Fruit fly (Drosophila melanogaster) whole organism, pupa: Measurements from ENCODE around the gene Oseg1.
A peak's percentile ranks its signal among the peaks of the same experiment; 100 is the strongest.

Experiments
- CG12605 ChIP-seq: fragments of 200-800 bp; sonication (Bioruptor generic); IDR thresholded peaks from 2 replicates; pipeline ENCODE4 v1.3.6; 2022; ENCODE audit warnings: missing biosample characterization, missing genetic modification characterization
- CG13204 ChIP-seq: fragments of 200-800 bp; sonication (Bioruptor generic); optimal IDR thresholded peaks from 2 replicates; lab custom pipeline; 2018; ENCODE audit warnings: missing biosample characterization, mild to moderate bottlenecking, missing genetic modification characterization, moderate library complexity
- CG14655 ChIP-seq: fragments of 200-800 bp; sonication (Bioruptor generic); optimal IDR thresholded peaks from 3 replicates; lab custom pipeline; 2017; ENCODE audit warnings: mild to moderate bottlenecking, missing biosample characterization, missing genetic modification reagents, missing genetic modification characterization
- EcR ChIP-seq: fragments of 200-800 bp; sonication (Bioruptor generic); optimal IDR thresholded peaks from 3 replicates; lab custom pipeline; 2019; ENCODE audit warnings: missing biosample characterization, missing genetic modification characterization, mild to moderate bottlenecking, moderate library complexity, missing genetic modification reagents
- Ets98B ChIP-seq: fragments of 200-800 bp; sonication (Bioruptor generic); IDR thresholded peaks from 2 replicates; pipeline ENCODE4 v1.3.6; 2022; ENCODE audit warnings: missing biosample characterization, missing genetic modification characterization

- TF ChIP-seq Ets98B (GFP tag; lab: Robert Waterston, UW) (peak; percentile 33; the same call in 1 of the 2 replicates), CG14655 (GFP tag; lab: Kevin White, UChicago) (peak; percentile 40), CG12605 (GFP tag; lab: Robert Waterston, UW) (no peak), EcR (peak; percentile 67), CG13204 (peak; percentile 79)
These were observed 47.6 kb upstream of the Oseg1 start for dm6 chr3L:8460050-8460878.
